Worm (Caenorhabditis elegans) whole organism, mixed stage, embryonic: ENCODE results near the gene K04C2.3.

ENCODE experiments used
- M03D4.4 ChIP-seq: sonication (generic microtip); optimal IDR thresholded peaks from 2 replicates; lab custom pipeline; 2017; ENCODE audit warnings: mild to moderate bottlenecking, missing genetic modification characterization, missing compliant biosample characterization
- bed-3 ChIP-seq: fragments of 200-800 bp; sonication (Bioruptor generic); optimal IDR thresholded peaks from 3 replicates; lab custom pipeline; 2018; ENCODE audit warnings: mild to moderate bottlenecking, missing genetic modification characterization, moderate library complexity, missing compliant biosample characterization
- blmp-1 ChIP-seq: fragments of 150-350 bp; optimal IDR thresholded peaks from 2 replicates; lab custom pipeline; 2014; ENCODE audit warnings: missing biosample characterization, missing genetic modification characterization
- ceh-39 ChIP-seq: fragments of 150-350 bp; optimal IDR thresholded peaks from 2 replicates; lab custom pipeline; 2014; ENCODE audit warnings: missing biosample characterization, missing genetic modification characterization
- ceh-43 ChIP-seq: fragments of 200-800 bp; sonication (Bioruptor generic); optimal IDR thresholded peaks from 2 replicates; lab custom pipeline; 2018; ENCODE audit warnings: mild to moderate bottlenecking, missing genetic modification characterization, moderate library complexity, missing compliant biosample characterization
- ceh-83 ChIP-seq: fragments of 200-800 bp; sonication (Bioruptor generic); optimal IDR thresholded peaks from 2 replicates; lab custom pipeline; 2018; ENCODE audit warnings: mild to moderate bottlenecking, missing genetic modification characterization, missing compliant biosample characterization
- ces-1 ChIP-seq: fragments of 150-350 bp; optimal IDR thresholded peaks from 2 replicates; lab custom pipeline; 2014; ENCODE audit warnings: missing biosample characterization, missing genetic modification reagents, missing genetic modification characterization
- cnd-1 ChIP-seq: fragments of 200-800 bp; sonication (Bioruptor generic); optimal IDR thresholded peaks from 2 replicates; lab custom pipeline; 2018; ENCODE audit warnings: mild to moderate bottlenecking, missing genetic modification characterization, missing compliant biosample characterization
- drap-1 ChIP-seq: fragments of 200-800 bp; sonication (Bioruptor generic); optimal IDR thresholded peaks from 3 replicates; lab custom pipeline; 2018; ENCODE audit warnings: mild to moderate bottlenecking, missing genetic modification characterization, missing compliant biosample characterization
- elt-3 ChIP-seq: fragments of 150-350 bp; optimal IDR thresholded peaks from 2 replicates; lab custom pipeline; 2014; ENCODE audit warnings: missing biosample characterization, missing genetic modification characterization
- flh-1 ChIP-seq: fragments of 200-800 bp; sonication (Bioruptor generic); optimal IDR thresholded peaks from 2 replicates; lab custom pipeline; 2018; ENCODE audit warnings: mild to moderate bottlenecking, missing genetic modification characterization, moderate library complexity, missing compliant biosample characterization
- ham-2 ChIP-seq: fragments of 200-800 bp; sonication (Bioruptor generic); optimal IDR thresholded peaks from 2 replicates; lab custom pipeline; 2018; ENCODE audit warnings: mild to moderate bottlenecking, missing genetic modification characterization, missing compliant biosample characterization
- hlh-1 ChIP-seq: fragments of 150-350 bp; optimal IDR thresholded peaks from 2 replicates; lab custom pipeline; 2014; ENCODE audit warnings: missing biosample characterization, missing genetic modification reagents, missing genetic modification characterization
- mab-5 ChIP-seq: fragments of 150-350 bp; optimal IDR thresholded peaks from 2 replicates; lab custom pipeline; 2014; ENCODE audit warnings: missing biosample characterization, missing genetic modification characterization
- mep-1 ChIP-seq: fragments of 150-350 bp; optimal IDR thresholded peaks from 2 replicates; lab custom pipeline; 2017; ENCODE audit warnings: missing biosample characterization, missing genetic modification reagents, missing genetic modification characterization, inconsistent platforms
- mls-2 ChIP-seq: sonication (generic microtip); optimal IDR thresholded peaks from 2 replicates; lab custom pipeline; 2016; ENCODE audit warnings: mild to moderate bottlenecking, missing genetic modification characterization, moderate library complexity, missing compliant biosample characterization
- nhr-12 ChIP-seq: fragments of 150-350 bp; optimal IDR thresholded peaks from 2 replicates; lab custom pipeline; 2014; ENCODE audit warnings: missing biosample characterization, missing genetic modification characterization
- nhr-2 ChIP-seq: fragments of 150-350 bp; optimal IDR thresholded peaks from 2 replicates; lab custom pipeline; 2014; ENCODE audit warnings: missing biosample characterization, missing genetic modification characterization
- nhr-28 ChIP-seq: fragments of 150-350 bp; optimal IDR thresholded peaks from 2 replicates; lab custom pipeline; 2014; ENCODE audit warnings: missing biosample characterization, missing genetic modification characterization
- pha-4 ChIP-seq: fragments of 150-350 bp; optimal IDR thresholded peaks from 2 replicates; lab custom pipeline; 2018; ENCODE audit warnings: missing biosample characterization, missing genetic modification reagents, missing genetic modification characterization
- sptf-1 ChIP-seq: sonication (generic microtip); optimal IDR thresholded peaks from 2 replicates; lab custom pipeline; 2017; ENCODE audit warnings: mild to moderate bottlenecking, missing genetic modification characterization, moderate library complexity, missing compliant biosample characterization
- tbx-8 ChIP-seq: fragments of 200-800 bp; sonication (Bioruptor generic); optimal IDR thresholded peaks from 2 replicates; lab custom pipeline; 2018; ENCODE audit warnings: mild to moderate bottlenecking, missing genetic modification characterization, moderate library complexity, missing compliant biosample characterization
- unc-120 ChIP-seq: sonication (generic microtip); optimal IDR thresholded peaks from 2 replicates; lab custom pipeline; 2017; ENCODE audit warnings: missing genetic modification characterization, missing compliant biosample characterization; ENCODE audit not compliant: poor library complexity, severe bottlenecking
- unc-39 ChIP-seq: fragments of 150-350 bp; optimal IDR thresholded peaks from 2 replicates; lab custom pipeline; 2014; ENCODE audit warnings: missing biosample characterization, missing genetic modification characterization
- unc-62 ChIP-seq: fragments of 150-350 bp; optimal IDR thresholded peaks from 2 replicates; lab custom pipeline; 2014; ENCODE audit warnings: missing biosample characterization, missing genetic modification reagents, missing genetic modification characterization
- zip-8 ChIP-seq: fragments of 150-350 bp; optimal IDR thresholded peaks from 2 replicates; lab custom pipeline; 2014; ENCODE audit warnings: missing biosample characterization, missing genetic modification characterization
- ztf-11 ChIP-seq: fragments of 150-350 bp; optimal IDR thresholded peaks from 2 replicates; lab custom pipeline; 2014; ENCODE audit warnings: missing biosample characterization, missing genetic modification characterization

The K04C2.3 gene

DNA sequence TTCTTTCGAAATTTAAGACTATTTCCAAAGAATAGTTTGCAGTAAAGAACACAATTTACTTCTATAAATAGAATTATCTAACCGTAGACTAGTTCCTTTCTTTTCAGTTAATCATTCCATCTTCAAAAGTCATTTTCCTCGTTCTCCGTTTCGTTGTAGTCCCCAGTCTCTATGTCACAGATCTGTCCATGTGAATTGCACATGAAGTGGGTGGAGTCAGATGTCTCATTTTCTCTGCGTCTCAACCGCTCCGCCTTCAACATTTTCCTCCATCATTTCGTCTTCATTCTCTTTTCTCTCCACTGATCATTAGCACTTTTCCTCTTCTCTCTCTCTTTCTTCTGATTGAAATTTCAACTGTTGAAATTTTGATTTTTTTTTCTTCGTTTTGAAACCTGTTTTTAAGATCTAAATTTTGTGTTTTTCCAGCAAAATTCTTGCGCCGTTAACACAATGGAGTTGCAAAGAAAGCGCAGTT lies 24.7 kb downstream of the K04C2.3 start, which contains the start of gene T07E3.4:
Gene T07E3.4 (plus strand): TSS at position 428 of the 478 bp plus-strand sequence.
- TF ChIP-seq unc-62: peak; percentile 73
- TF ChIP-seq nhr-2 (tag; lab: Kevin White, UChicago): no peak
- peak; percentile 18 for TF ChIP-seq hlh-1 (tag; lab: Kevin White, UChicago)
- peak; percentile 61 for TF ChIP-seq ces-1 (GFP tag; lab: Kevin White, UChicago)
- no peak for TF ChIP-seq unc-39 (tag; lab: Kevin White, UChicago)

DNA sequence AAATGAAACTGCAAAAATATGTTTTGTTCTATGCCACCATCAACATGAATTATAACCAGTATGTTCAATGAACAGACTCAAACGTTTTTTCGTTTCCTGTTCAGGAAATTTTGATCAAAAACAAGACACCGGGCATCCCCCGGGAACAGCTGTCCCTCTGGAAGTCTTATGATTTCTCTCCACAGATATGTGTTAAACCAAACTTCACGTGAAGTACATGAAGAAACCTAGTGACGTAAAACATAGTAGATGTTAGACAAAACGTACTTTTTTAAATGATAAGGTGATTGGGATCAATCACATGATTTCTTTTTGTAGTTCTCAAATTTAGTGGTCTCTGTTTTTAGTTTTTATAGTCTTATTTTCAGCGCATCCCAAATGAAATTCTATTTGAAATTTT lies 25.6 kb downstream of the K04C2.3 start:
- no peak for TF ChIP-seq ceh-43 (GFP tag; lab: Kevin White, UChicago)
- peak; percentile 60 for TF ChIP-seq unc-120 (tag; lab: Kevin White, UChicago)
- peak; percentile 28 for TF ChIP-seq hlh-1 (tag; lab: Kevin White, UChicago)

- no peak for TF ChIP-seq drap-1 (GFP tag; lab: Kevin White, UChicago)
- no peak for TF ChIP-seq ceh-39 (tag; lab: Kevin White, UChicago)
- TF ChIP-seq ces-1 (GFP tag; lab: Kevin White, UChicago): no peak
- TF ChIP-seq mep-1 (tag; lab: Kevin White, UChicago): no peak
- no peak for TF ChIP-seq cnd-1 (tag; lab: Kevin White, UChicago)
- TF ChIP-seq ceh-43 (GFP tag; lab: Kevin White, UChicago): no peak
- TF ChIP-seq flh-1 (GFP tag; lab: Kevin White, UChicago): no peak
- TF ChIP-seq mls-2 (tag; lab: Kevin White, UChicago): no peak
- TF ChIP-seq zip-8 (tag; lab: Kevin White, UChicago): no peak
- TF ChIP-seq unc-62: no peak
- no peak for TF ChIP-seq unc-120 (tag; lab: Kevin White, UChicago)
- TF ChIP-seq M03D4.4 (tag; lab: Kevin White, UChicago): no peak
- TF ChIP-seq, all 35 proteins: peak for 0
These were observed 27.7 kb downstream of the K04C2.3 start for ce11 chrIII:6900609-6901008.

ce11 chrIII:6903056-6903977 lies 30.4 kb downstream of the K04C2.3 start, which contains the start of the genes brc-2 and T07E3.3:
Gene brc-2 (minus strand): TSS chrIII:6903106.
Gene T07E3.3 (plus strand): TSS chrIII:6903877.
- TF ChIP-seq ceh-43 (GFP tag; lab: Kevin White, UChicago): peak; percentile 41
- TF ChIP-seq ham-2 (GFP tag; lab: Kevin White, UChicago): no peak
- no peak for TF ChIP-seq bed-3 (GFP tag; lab: Kevin White, UChicago)
- no peak for TF ChIP-seq ztf-11 (tag; lab: Kevin White, UChicago)
- TF ChIP-seq ces-1 (GFP tag; lab: Kevin White, UChicago): peak; percentile 86
- no peak for TF ChIP-seq sptf-1 (tag; lab: Kevin White, UChicago)

DNA sequence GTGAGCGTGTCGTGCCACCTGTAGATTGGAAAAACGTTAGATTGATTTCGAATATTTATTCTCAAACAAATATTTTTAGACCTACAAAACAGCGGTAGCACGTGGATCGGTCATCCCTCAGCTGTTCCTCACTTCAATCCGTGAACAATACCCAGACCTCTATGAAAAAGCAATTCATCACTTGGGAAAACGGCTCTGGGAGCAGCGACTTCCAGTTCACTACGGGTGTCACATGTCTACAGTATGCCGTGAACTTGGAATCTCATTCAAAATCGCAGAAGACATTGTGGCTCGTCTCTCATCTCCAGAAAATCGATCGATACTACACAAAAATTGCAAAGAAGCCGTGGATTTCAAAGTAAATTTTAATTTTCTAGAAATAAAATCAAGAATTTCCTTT lies 31.6 kb downstream of the K04C2.3 start:
- TF ChIP-seq bed-3 (GFP tag; lab: Kevin White, UChicago): no peak
- TF ChIP-seq elt-3 (tag; lab: Kevin White, UChicago): no peak
- TF ChIP-seq zip-8 (tag; lab: Kevin White, UChicago): no peak
- TF ChIP-seq pha-4 (tag; lab: Kevin White, UChicago): no peak
- no peak for TF ChIP-seq nhr-12 (tag; lab: Kevin White, UChicago)
- no peak for TF ChIP-seq blmp-1 (tag; lab: Kevin White, UChicago)
- TF ChIP-seq unc-120 (tag; lab: Kevin White, UChicago): no peak
- TF ChIP-seq nhr-28 (tag; lab: Kevin White, UChicago): no peak
- no peak for TF ChIP-seq ceh-39 (tag; lab: Kevin White, UChicago)
- TF ChIP-seq ceh-43 (GFP tag; lab: Kevin White, UChicago): no peak
- TF ChIP-seq hlh-1 (tag; lab: Kevin White, UChicago): no peak

ce11 chrIII:6906409-6906808 lies 33.5 kb downstream of the K04C2.3 start, which contains the start of gene T07E3.2:
Gene T07E3.2 (plus strand): TSS chrIII:6906709.
- TF ChIP-seq M03D4.4 (tag; lab: Kevin White, UChicago) (no peak), nhr-12 (tag; lab: Kevin White, UChicago) (no peak), drap-1 (GFP tag; lab: Kevin White, UChicago) (no peak), unc-39 (tag; lab: Kevin White, UChicago) (no peak), ceh-43 (GFP tag; lab: Kevin White, UChicago) (no peak), hlh-1 (tag; lab: Kevin White, UChicago) (no peak), flh-1 (GFP tag; lab: Kevin White, UChicago) (no peak), ham-2 (GFP tag; lab: Kevin White, UChicago) (no peak), zip-8 (tag; lab: Kevin White, UChicago) (no peak), bed-3 (GFP tag; lab: Kevin White, UChicago) (no peak), nhr-2 (tag; lab: Kevin White, UChicago) (no peak), mab-5 (tag; lab: Kevin White, UChicago) (no peak), ceh-83 (GFP tag; lab: Kevin White, UChicago) (no peak), ces-1 (GFP tag; lab: Kevin White, UChicago) (no peak), tbx-8 (GFP tag; lab: Kevin White, UChicago) (no peak)
